Worm (Caenorhabditis elegans): ENCODE measurements around the gene K01D12.7.

DNA sequence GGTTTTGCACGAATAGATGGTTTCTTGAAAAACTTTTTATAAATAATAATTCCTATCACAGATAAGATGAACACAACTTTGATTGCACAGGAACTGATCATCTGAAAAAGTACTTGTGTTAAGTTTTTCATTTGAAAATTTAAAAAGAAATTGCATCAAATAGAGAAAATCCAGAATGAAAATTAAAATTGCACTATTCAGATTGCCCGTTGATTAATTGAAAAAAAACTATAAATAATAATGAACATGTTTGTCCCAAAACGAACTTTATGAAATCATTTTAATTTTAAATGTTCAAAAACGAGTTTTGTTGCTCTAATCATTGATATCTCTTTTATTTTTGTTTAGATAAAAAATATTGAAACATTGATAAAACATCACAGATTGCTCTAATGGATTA, 16.0 kb upstream of the K01D12.7 start, which contains the start of gene cdr-3:
- no peak for TF ChIP-seq nhr-27 (tag; optimal IDR thresholded peaks at IDR 0.05)
- no peak for TF ChIP-seq efl-1 (GFP tag; optimal IDR thresholded peaks at IDR 0.05)
- TF ChIP-seq F57A8.1 (GFP tag; optimal IDR thresholded peaks at IDR 0.05): no peak
- TF ChIP-seq somi-1 (GFP tag; optimal IDR thresholded peaks at IDR 0.05): no peak
- TF ChIP-seq unc-130 (GFP tag; optimal IDR thresholded peaks at IDR 0.05): no peak
- no peak for TF ChIP-seq chd-7 (tag; optimal IDR thresholded peaks at IDR 0.05)
- no peak for TF ChIP-seq F49E8.2 (tag; optimal IDR thresholded peaks at IDR 0.05; ENCODE audit: insufficient read depth)

All from whole organism, young adult.